Worm (Caenorhabditis elegans) whole organism, early embryonic: ENCODE results near the gene eif-3.D.

ENCODE experiments used
- B0310.2 ChIP-seq: sonication (generic microtip); optimal IDR thresholded peaks from 2 replicates; lab custom pipeline; 2016; ENCODE audit warnings: mild to moderate bottlenecking, missing genetic modification characterization, missing compliant biosample characterization
- F13C5.2 ChIP-seq: sonication (generic microtip); optimal IDR thresholded peaks from 2 replicates; lab custom pipeline; 2017; ENCODE audit warnings: mild to moderate bottlenecking, missing genetic modification characterization, inconsistent platforms, missing compliant biosample characterization
- ama-1 ChIP-seq: fragments of 150-350 bp; optimal IDR thresholded peaks from 2 replicates; lab custom pipeline; 2014
- ceh-36 ChIP-seq: sonication (generic microtip); optimal IDR thresholded peaks from 2 replicates; lab custom pipeline; 2016; ENCODE audit warnings: missing genetic modification characterization, inconsistent platforms, missing compliant biosample characterization
- hmbx-1 ChIP-seq: sonication (generic microtip); optimal IDR thresholded peaks from 2 replicates; lab custom pipeline; 2016; ENCODE audit warnings: mild to moderate bottlenecking, missing genetic modification characterization, missing compliant biosample characterization
- hmg-4 ChIP-seq: fragments of 200-800 bp; sonication (Bioruptor generic); optimal IDR thresholded peaks from 2 replicates; lab custom pipeline; 2018; ENCODE audit warnings: mild to moderate bottlenecking, missing genetic modification characterization, missing compliant biosample characterization
- hnd-1 ChIP-seq: sonication (generic microtip); optimal IDR thresholded peaks from 2 replicates; lab custom pipeline; 2016; ENCODE audit warnings: missing genetic modification characterization, missing compliant biosample characterization
- tbx-11 ChIP-seq: fragments of 200-800 bp; sonication (Bioruptor generic); IDR thresholded peaks from 2 replicates; pipeline ENCODE4 v1.3.6; 2022; ENCODE audit warnings: missing genetic modification characterization, missing compliant biosample characterization

DNA sequence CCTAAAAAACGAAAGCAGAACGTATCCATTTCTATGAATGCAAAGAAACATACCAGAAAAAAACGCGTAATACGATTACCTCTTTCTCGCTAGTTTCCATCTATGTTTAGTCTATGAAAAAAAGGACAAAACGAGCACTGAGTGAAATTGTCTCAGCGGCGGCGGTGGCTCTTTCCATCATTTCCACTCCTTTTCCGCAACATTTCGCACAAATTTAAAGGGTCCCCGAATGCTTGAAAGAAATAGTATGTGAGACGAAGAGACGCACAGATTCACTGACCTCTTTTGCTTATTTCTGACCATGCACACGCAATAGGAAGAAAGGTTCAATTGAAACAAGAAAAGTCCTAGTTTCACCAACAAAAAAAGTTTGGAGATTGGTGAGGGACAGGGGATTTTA is 25.1 kb downstream of the eif-3.D start:
- TF ChIP-seq F13C5.2: no peak
- TF ChIP-seq ama-1 (lab: Kevin White, UChicago): no peak
- TF ChIP-seq tbx-11: no peak
- TF ChIP-seq hnd-1 (tag; lab: Kevin White, UChicago): no peak
- TF ChIP-seq hmbx-1: no peak
- TF ChIP-seq hmg-4 (GFP tag; lab: Kevin White, UChicago): no peak
- no peak for TF ChIP-seq ceh-36 (tag; lab: Kevin White, UChicago)
- no peak for TF ChIP-seq B0310.2 (tag; lab: Kevin White, UChicago)
